Worm (Caenorhabditis elegans) whole organism, young adult: ENCODE data around the gene F23D12.4.
A peak's percentile ranks its signal among the peaks of the same experiment; 100 is the strongest.

Source experiments
- B0261.1 ChIP-seq: sonication (generic microtip); optimal IDR thresholded peaks from 2 replicates; lab custom pipeline; 2016; ENCODE audit warnings: mild to moderate bottlenecking, missing genetic modification characterization, moderate library complexity, missing compliant biosample characterization
- C06A6.2 ChIP-seq: fragments of 200-800 bp; sonication (Bioruptor generic); conservative IDR thresholded peaks from 2 replicates; pipeline ENCODE4 v1.3.6; 2022; ENCODE audit warnings: missing genetic modification characterization, missing compliant biosample characterization
- D2030.7 ChIP-seq: fragments of 200-800 bp; sonication (Bioruptor generic); IDR thresholded peaks from 2 replicates; pipeline ENCODE4 v1.3.6; 2022; ENCODE audit warnings: missing genetic modification reagents, missing genetic modification characterization, missing compliant biosample characterization
- F23B12.7 ChIP-seq: sonication (generic microtip); optimal IDR thresholded peaks from 2 replicates; lab custom pipeline; 2017; ENCODE audit warnings: missing genetic modification characterization, mild to moderate bottlenecking, missing compliant biosample characterization, antibody characterized with exemption, moderate library complexity; ENCODE audit not compliant: insufficient read depth
- F49E8.2 ChIP-seq: sonication (generic microtip); optimal IDR thresholded peaks from 3 replicates; lab custom pipeline; 2017; ENCODE audit warnings: missing genetic modification characterization, mild to moderate bottlenecking, missing compliant biosample characterization, antibody characterized with exemption, moderate library complexity; ENCODE audit not compliant: insufficient read depth
- F52B5.7 ChIP-seq: sonication (generic microtip); optimal IDR thresholded peaks from 2 replicates; lab custom pipeline; 2016; ENCODE audit warnings: mild to moderate bottlenecking, missing genetic modification characterization, missing compliant biosample characterization
- F55B11.4 ChIP-seq: sonication (generic microtip); optimal IDR thresholded peaks from 2 replicates; lab custom pipeline; 2016; ENCODE audit warnings: missing compliant biosample characterization, missing genetic modification characterization, borderline replicate concordance; ENCODE audit not compliant: insufficient read depth
- F57C9.4 ChIP-seq: sonication (generic microtip); optimal IDR thresholded peaks from 2 replicates; lab custom pipeline; 2017; ENCODE audit warnings: mild to moderate bottlenecking, missing genetic modification characterization, missing compliant biosample characterization
- K11D2.4 ChIP-seq: fragments of 200-800 bp; sonication (Bioruptor generic); IDR thresholded peaks from 2 replicates; pipeline ENCODE4 v1.3.6; 2022; ENCODE audit warnings: missing genetic modification reagents, missing genetic modification characterization, missing compliant biosample characterization
- T07F8.4 ChIP-seq: sonication (generic microtip); optimal IDR thresholded peaks from 2 replicates; lab custom pipeline; 2016; ENCODE audit warnings: mild to moderate bottlenecking, missing genetic modification characterization, moderate library complexity, missing compliant biosample characterization
- Y53F4B.3 ChIP-seq: fragments of 200-800 bp; sonication (Bioruptor generic); IDR thresholded peaks from 2 replicates; pipeline ENCODE4 v1.3.6; 2022; ENCODE audit warnings: missing genetic modification reagents, missing genetic modification characterization, missing compliant biosample characterization
- Y53G8AR.9 ChIP-seq: fragments of 200-800 bp; sonication (Bioruptor generic); conservative IDR thresholded peaks from 2 replicates; pipeline ENCODE4 v1.3.6; 2022; ENCODE audit warnings: missing genetic modification reagents, missing genetic modification characterization, missing compliant biosample characterization
- Y56A3A.18 ChIP-seq: fragments of 200-800 bp; sonication (Bioruptor generic); IDR thresholded peaks from 2 replicates; pipeline ENCODE4 v1.3.6; 2022; ENCODE audit warnings: missing genetic modification reagents, missing genetic modification characterization, missing compliant biosample characterization
- Y67H2A.10 ChIP-seq: fragments of 200-800 bp; sonication (Bioruptor generic); conservative IDR thresholded peaks from 2 replicates; pipeline ENCODE4 v1.3.6; 2022; ENCODE audit warnings: missing genetic modification reagents, missing genetic modification characterization, missing compliant biosample characterization
- ZK185.1 ChIP-seq: sonication (generic microtip); optimal IDR thresholded peaks from 2 replicates; lab custom pipeline; 2016; ENCODE audit warnings: mild to moderate bottlenecking, missing genetic modification characterization, missing compliant biosample characterization; ENCODE audit not compliant: poor library complexity, severe bottlenecking
- athp-1 ChIP-seq: sonication (generic microtip); optimal IDR thresholded peaks from 2 replicates; lab custom pipeline; 2017; ENCODE audit warnings: mild to moderate bottlenecking, missing genetic modification characterization, missing compliant biosample characterization
- attf-3 ChIP-seq: fragments of 200-800 bp; sonication (Bioruptor generic); conservative IDR thresholded peaks from 2 replicates; pipeline ENCODE4 v1.3.6; 2022; ENCODE audit warnings: missing genetic modification reagents, missing genetic modification characterization, missing compliant biosample characterization
- ccch-3 ChIP-seq: fragments of 200-800 bp; sonication (Bioruptor generic); optimal IDR thresholded peaks from 2 replicates; lab custom pipeline; 2018; ENCODE audit warnings: mild to moderate bottlenecking, missing genetic modification characterization, missing compliant biosample characterization
- cebp-2 ChIP-seq: fragments of 200-800 bp; sonication (Bioruptor generic); IDR thresholded peaks from 2 replicates; pipeline ENCODE4 v1.3.6; 2022; ENCODE audit warnings: missing genetic modification characterization, missing compliant biosample characterization
- ceh-27 ChIP-seq: fragments of 200-800 bp; sonication (Bioruptor generic); optimal IDR thresholded peaks from 2 replicates; lab custom pipeline; 2018; ENCODE audit warnings: mild to moderate bottlenecking, missing genetic modification characterization, moderate library complexity, missing compliant biosample characterization
- ceh-91 ChIP-seq: fragments of 200-800 bp; sonication (Bioruptor generic); IDR thresholded peaks from 2 replicates; pipeline ENCODE4 v1.3.6; 2022; ENCODE audit warnings: missing genetic modification reagents, missing genetic modification characterization, missing compliant biosample characterization
- die-1 ChIP-seq: sonication (generic microtip); optimal IDR thresholded peaks from 2 replicates; lab custom pipeline; 2016; ENCODE audit warnings: missing genotype, mild to moderate bottlenecking, missing genetic modification characterization, missing compliant biosample characterization
- dox-1 ChIP-seq: fragments of 200-800 bp; sonication (Bioruptor generic); IDR thresholded peaks from 2 replicates; pipeline ENCODE4 v1.3.6; 2022; ENCODE audit warnings: missing genetic modification reagents, missing genetic modification characterization, missing compliant biosample characterization
- dpff-1 ChIP-seq: sonication (generic microtip); optimal IDR thresholded peaks from 2 replicates; lab custom pipeline; 2017; ENCODE audit warnings: mild to moderate bottlenecking, missing genetic modification characterization, missing compliant biosample characterization
- dpl-1 ChIP-seq: fragments of 150-350 bp; optimal IDR thresholded peaks from 2 replicates; lab custom pipeline; 2014; ENCODE audit warnings: missing biosample characterization, missing genetic modification reagents, missing genetic modification characterization
- efl-1 ChIP-seq: fragments of 150-350 bp; optimal IDR thresholded peaks from 2 replicates; lab custom pipeline; 2014; ENCODE audit warnings: missing biosample characterization, missing genetic modification reagents, missing genetic modification characterization
- egrh-3 ChIP-seq: fragments of 200-800 bp; sonication (Bioruptor generic); IDR thresholded peaks from 2 replicates; pipeline ENCODE4 v1.3.6; 2022; ENCODE audit warnings: missing genetic modification reagents, missing genetic modification characterization, missing compliant biosample characterization
- hlh-12 ChIP-seq: sonication (generic microtip); optimal IDR thresholded peaks from 2 replicates; lab custom pipeline; 2016; ENCODE audit warnings: missing genetic modification characterization, missing compliant biosample characterization
- hmg-1.2 ChIP-seq: fragments of 200-800 bp; sonication (Bioruptor generic); IDR thresholded peaks from 2 replicates; pipeline ENCODE4 v1.3.6; 2022; ENCODE audit warnings: missing genetic modification reagents, missing genetic modification characterization, missing compliant biosample characterization
- hmg-20 ChIP-seq: fragments of 200-800 bp; sonication (Bioruptor generic); IDR thresholded peaks from 2 replicates; pipeline ENCODE4 v1.3.6; 2022; ENCODE audit warnings: missing genetic modification reagents, missing genetic modification characterization, missing compliant biosample characterization
- lin-26 ChIP-seq: fragments of 200-800 bp; sonication (Bioruptor generic); IDR thresholded peaks from 2 replicates; pipeline ENCODE4 v1.3.6; 2022; ENCODE audit warnings: missing genetic modification reagents, missing genetic modification characterization, missing compliant biosample characterization
- lir-1 ChIP-seq: fragments of 200-800 bp; sonication (Bioruptor generic); conservative IDR thresholded peaks from 2 replicates; pipeline ENCODE4 v1.3.6; 2022; ENCODE audit warnings: missing genetic modification reagents, missing genetic modification characterization, missing compliant biosample characterization
- madf-3 ChIP-seq: fragments of 200-800 bp; sonication (Bioruptor generic); IDR thresholded peaks from 2 replicates; pipeline ENCODE4 v1.3.6; 2022; ENCODE audit warnings: missing genetic modification reagents, missing genetic modification characterization, missing compliant biosample characterization
- madf-8 ChIP-seq: fragments of 200-800 bp; sonication (Bioruptor generic); conservative IDR thresholded peaks from 2 replicates; pipeline ENCODE4 v1.3.6; 2022; ENCODE audit warnings: missing genetic modification reagents, missing genetic modification characterization, missing compliant biosample characterization
- mcd-1 ChIP-seq: fragments of 200-800 bp; sonication (Bioruptor generic); IDR thresholded peaks from 2 replicates; pipeline ENCODE4 v1.3.6; 2022; ENCODE audit warnings: missing genetic modification reagents, missing genetic modification characterization, missing compliant biosample characterization
- mel-28 ChIP-seq: sonication (generic microtip); optimal IDR thresholded peaks from 2 replicates; lab custom pipeline; 2016; ENCODE audit warnings: borderline replicate concordance, mild to moderate bottlenecking, missing genetic modification characterization, missing compliant biosample characterization
- nfya-2 ChIP-seq: fragments of 200-800 bp; sonication (Bioruptor generic); IDR thresholded peaks from 2 replicates; pipeline ENCODE4 v1.3.6; 2022; ENCODE audit warnings: missing genetic modification reagents, missing genetic modification characterization, missing compliant biosample characterization
- nhr-179 ChIP-seq: sonication (generic microtip); optimal IDR thresholded peaks from 2 replicates; lab custom pipeline; 2016; ENCODE audit warnings: mild to moderate bottlenecking, missing genetic modification characterization, missing compliant biosample characterization
- repo-1 ChIP-seq: sonication (generic microtip); optimal IDR thresholded peaks from 2 replicates; lab custom pipeline; 2017; ENCODE audit warnings: mild to moderate bottlenecking, missing genetic modification characterization, missing compliant biosample characterization
- rpc-1 ChIP-seq, 2 experiments: fragments of 150-350 bp in 1 of 2; sonication (generic microtip) in 1 of 2; optimal IDR thresholded peaks; 2 replicates each; lab custom pipeline; 2014 to 2018; ENCODE audit warnings: missing biosample characterization in 1 of 2, missing genetic modification characterization in 1 of 2, missing genetic modification reagents in 1 of 2, missing genotype in 1 of 2
- sdz-38 ChIP-seq: sonication (generic microtip); optimal IDR thresholded peaks from 2 replicates; lab custom pipeline; 2016; ENCODE audit warnings: missing genotype, missing genetic modification characterization, missing compliant biosample characterization
- snpc-1.3 ChIP-seq: sonication (generic microtip); optimal IDR thresholded peaks from 2 replicates; lab custom pipeline; 2017; ENCODE audit warnings: missing genetic modification characterization, mild to moderate bottlenecking, missing compliant biosample characterization, antibody characterized with exemption, moderate library complexity, missing genotype, missing genetic modification reagents; ENCODE audit not compliant: insufficient read depth
- snpc-4 ChIP-seq, 5 experiments: fragments of 150-350 bp in 1 of 5; sonication (generic microtip) in 4 of 5; optimal IDR thresholded peaks; 2 replicates each; lab custom pipeline; 2014 to 2018; ENCODE audit warnings: missing genetic modification characterization in 5 of 5, missing biosample characterization in 3 of 5, antibody characterized with exemption in 2 of 5, mild to moderate bottlenecking in 2 of 5, missing compliant biosample characterization in 2 of 5, missing genotype in 2 of 5, moderate library complexity in 2 of 5, missing genetic modification reagents in 1 of 5
- tbp1 ChIP-seq: fragments of 200-800 bp; sonication (Bioruptor generic); optimal IDR thresholded peaks from 2 replicates; lab custom pipeline; 2018; ENCODE audit warnings: mild to moderate bottlenecking, missing genetic modification characterization, missing compliant biosample characterization
- zfh-2 ChIP-seq: fragments of 200-800 bp; sonication (Bioruptor generic); conservative IDR thresholded peaks from 2 replicates; pipeline ENCODE4 v1.3.6; 2022; ENCODE audit warnings: missing genetic modification reagents, missing genetic modification characterization, missing compliant biosample characterization
- ztf-6 ChIP-seq: fragments of 200-800 bp; sonication (Bioruptor generic); IDR thresholded peaks from 2 replicates; pipeline ENCODE4 v1.3.6; 2022; ENCODE audit warnings: missing genetic modification reagents, missing genetic modification characterization, missing compliant biosample characterization

F23D12.4 gene

DNA sequence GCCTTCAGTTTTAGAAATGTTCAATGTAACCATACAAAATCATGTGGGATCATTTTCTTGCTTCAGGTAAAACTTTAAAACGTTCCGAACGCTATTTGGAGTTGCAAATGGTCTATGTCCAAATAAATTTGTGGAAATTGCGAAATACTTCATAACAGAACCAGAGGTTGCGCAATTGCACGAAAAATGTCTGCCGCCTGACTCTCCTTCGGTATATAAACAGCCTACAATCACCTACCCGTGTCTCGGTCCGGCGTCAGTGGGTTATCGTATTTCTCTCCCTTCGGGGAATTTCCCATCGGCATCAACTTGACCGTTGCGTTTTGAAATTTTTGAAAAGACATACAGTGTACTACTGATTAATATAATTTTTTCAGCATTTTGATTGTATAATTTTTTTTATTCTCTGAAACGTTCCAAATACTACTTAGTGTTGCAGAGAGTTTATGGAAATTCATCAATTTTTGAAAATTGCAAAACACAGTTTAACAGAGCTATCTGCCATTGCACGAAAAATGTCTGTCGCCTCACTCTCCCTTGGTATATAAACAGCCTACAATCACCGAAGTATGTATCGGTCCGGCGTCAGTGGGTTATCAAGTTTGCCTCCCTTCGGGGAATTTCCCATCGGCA is 31.9 kb downstream of the F23D12.4 start (continued):
- peak; percentile 6 for TF ChIP-seq snpc-1.3 (tag; lab: Kevin White, UChicago)
- no peak for TF ChIP-seq sdz-38 (tag; lab: Kevin White, UChicago)
- TF ChIP-seq madf-3 = 0 out of 2 replicates have a peak, but pooled peaks have one; percentile 56
- TF ChIP-seq rpc-1 (optimal IDR thresholded peaks at IDR 0.05; lab: Kevin White, UChicago) = peak; percentile 65
- peak; percentile 55 for TF ChIP-seq rpc-1 (tag; optimal IDR thresholded peaks at IDR 0.05; lab: Kevin White, UChicago)
- no peak for TF ChIP-seq attf-3 (GFP tag; lab: Robert Waterston, UW)
- peak; percentile 63 for TF ChIP-seq lin-26 (GFP tag; lab: Robert Waterston, UW)
- no peak for TF ChIP-seq F23B12.7
- no peak for TF ChIP-seq ccch-3 (GFP tag; lab: Kevin White, UChicago)
- TF ChIP-seq zfh-2 = no peak
- TF ChIP-seq Y67H2A.10 (GFP tag; lab: Robert Waterston, UW) = no peak
- peak; percentile 60; the same call in 1 of the 2 replicates for TF ChIP-seq Y56A3A.18 (GFP tag; lab: Robert Waterston, UW)
- 0 out of 2 replicates have a peak, but pooled peaks have one; percentile 10 for TF ChIP-seq C06A6.2 (GFP tag; lab: Robert Waterston, UW)
- TF ChIP-seq F49E8.2 (tag; lab: Kevin White, UChicago) = no peak
- peak; percentile 67 for TF ChIP-seq B0261.1 (tag; lab: Kevin White, UChicago)
- TF ChIP-seq F57C9.4 = no peak
- no peak for TF ChIP-seq hlh-12 (tag; lab: Kevin White, UChicago)
- no peak for TF ChIP-seq T07F8.4 (tag; lab: Kevin White, UChicago)
- TF ChIP-seq nfya-2 = no peak
- peak; percentile 69; the same call in 1 of the 2 replicates for TF ChIP-seq cebp-2 (GFP tag; lab: Robert Waterston, UW)
- TF ChIP-seq athp-1 (tag; lab: Kevin White, UChicago) = peak; percentile 27
- TF ChIP-seq mcd-1 = no peak; the same call in 1 of the 2 replicates
- TF ChIP-seq egrh-3 (GFP tag; lab: Robert Waterston, UW) = no peak
- TF ChIP-seq F52B5.7 = no peak
- no peak for TF ChIP-seq madf-8 (GFP tag; lab: Robert Waterston, UW)
- TF ChIP-seq ztf-6 (GFP tag; lab: Robert Waterston, UW) = no peak
- TF ChIP-seq die-1 (tag; lab: Kevin White, UChicago) = no peak
- TF ChIP-seq nhr-179 (tag; lab: Kevin White, UChicago) = no peak
- 0 out of 2 replicates have a peak, but pooled peaks have one; percentile 17 for TF ChIP-seq hmg-20 (GFP tag; lab: Robert Waterston, UW)
- peak; percentile 76 for TF ChIP-seq tbp1 (GFP tag; lab: Kevin White, UChicago)
- no peak for TF ChIP-seq ceh-91 (GFP tag; lab: Robert Waterston, UW)
- TF ChIP-seq ceh-27 (GFP tag; lab: Kevin White, UChicago) = no peak
- TF ChIP-seq hmg-1.2 = peak; percentile 59
- no peak for TF ChIP-seq dpff-1 (tag; lab: Kevin White, UChicago)
- TF ChIP-seq Y53F4B.3 (GFP tag; lab: Robert Waterston, UW) = no peak
- TF ChIP-seq dpl-1 (GFP tag; lab: Kevin White, UChicago) = no peak
- TF ChIP-seq dox-1 (GFP tag; lab: Robert Waterston, UW) = no peak; the same call in 1 of the 2 replicates
- peak; percentile 53; the same call in 1 of the 2 replicates for TF ChIP-seq K11D2.4 (GFP tag; lab: Robert Waterston, UW)
- no peak for TF ChIP-seq Y53G8AR.9 (GFP tag; lab: Robert Waterston, UW)
- TF ChIP-seq ZK185.1 (tag; lab: Kevin White, UChicago) = peak; percentile 94
- TF ChIP-seq snpc-4 (GFP tag; optimal IDR thresholded peaks at IDR 0.05; lab: Kevin White, UChicago) = peak; percentile 89
- TF ChIP-seq snpc-4 (tag; optimal IDR thresholded peaks at IDR 0.05; lab: Kevin White, UChicago) = peak; percentile 97 to 100 (median 99)
- TF ChIP-seq lir-1 (GFP tag; lab: Robert Waterston, UW) = no peak
- TF ChIP-seq F55B11.4 (tag; lab: Kevin White, UChicago) = no peak
- TF ChIP-seq repo-1 = peak; percentile 83
- TF ChIP-seq D2030.7 (GFP tag; lab: Robert Waterston, UW) = no peak
- no peak for TF ChIP-seq efl-1 (GFP tag; lab: Kevin White, UChicago)
- TF ChIP-seq mel-28 = no peak
